Worm (Caenorhabditis elegans): ENCODE measurements around the gene T23F2.3.

DNA sequence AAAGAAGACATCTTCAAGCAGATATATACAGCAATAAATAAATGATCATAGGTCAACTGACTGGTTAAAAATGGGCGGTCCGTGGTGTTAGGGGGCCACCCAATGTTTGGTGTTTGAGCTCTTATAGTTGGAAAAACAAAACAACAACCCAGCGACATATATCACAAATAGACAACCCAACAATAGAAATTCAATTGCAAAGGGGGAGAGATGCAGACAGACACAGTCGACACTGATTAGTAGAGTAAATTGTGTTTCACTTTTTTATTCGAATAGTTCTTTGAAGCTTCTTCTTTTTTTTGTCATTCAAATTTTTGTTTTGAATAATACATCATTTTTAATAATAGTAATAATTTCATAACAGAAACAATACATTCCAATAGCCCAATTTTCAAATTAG is 3.3 kb upstream of the T23F2.3 start:
- TF ChIP-seq egl-27 (tag; optimal IDR thresholded peaks at IDR 0.05) (no peak), nhr-28 (tag; optimal IDR thresholded peaks at IDR 0.05) (no peak), pha-4 (GFP tag; IDR thresholded peaks at IDR 0.05) (no peak), pha-4 (tag; optimal IDR thresholded peaks at IDR 0.05) (no peak), D1046.2 (GFP tag; IDR thresholded peaks at IDR 0.05) (no peak), fkh-10 (GFP tag; optimal IDR thresholded peaks at IDR 0.05) (no peak), R02D3.7 (tag; optimal IDR thresholded peaks at IDR 0.05) (no peak), dpl-1 (GFP tag; optimal IDR thresholded peaks at IDR 0.05) (no peak), lir-3 (tag; optimal IDR thresholded peaks at IDR 0.05) (no peak)
